Fruit fly (Drosophila melanogaster) whole organism, prepupa: ENCODE data around the gene CG5274.

ENCODE experiments used
- Blimp-1 ChIP-seq: fragments of 200-800 bp; sonication (Bioruptor generic); optimal IDR thresholded peaks from 3 replicates; lab custom pipeline; 2017; ENCODE audit warnings: missing biosample characterization, missing genetic modification characterization, mild to moderate bottlenecking, moderate library complexity, missing genetic modification reagents
- CG10631 ChIP-seq: fragments of 200-800 bp; sonication (Bioruptor generic); optimal IDR thresholded peaks from 2 replicates; lab custom pipeline; 2016; ENCODE audit warnings: missing biosample characterization, missing genetic modification characterization
- CG10669 ChIP-seq: fragments of 200-800 bp; sonication (Bioruptor generic); optimal IDR thresholded peaks from 3 replicates; lab custom pipeline; 2018; ENCODE audit warnings: missing biosample characterization, mild to moderate bottlenecking, missing genetic modification characterization, moderate library complexity
- CG11294 ChIP-seq: fragments of 200-800 bp; sonication (Bioruptor generic); IDR thresholded peaks from 2 replicates; pipeline ENCODE4 v1.3.6; 2022; ENCODE audit warnings: missing biosample characterization, missing genetic modification characterization
- CG11762 ChIP-seq: fragments of 200-800 bp; sonication (Bioruptor generic); optimal IDR thresholded peaks from 3 replicates; lab custom pipeline; 2016; ENCODE audit warnings: missing biosample characterization, missing genetic modification characterization; ENCODE audit not compliant: insufficient read depth
- CG11902 ChIP-seq: fragments of 200-800 bp; sonication (Bioruptor generic); optimal IDR thresholded peaks from 3 replicates; lab custom pipeline; 2016; ENCODE audit warnings: missing biosample characterization, missing genetic modification characterization
- CG15336 ChIP-seq: fragments of 200-800 bp; sonication (Bioruptor generic); IDR thresholded peaks from 2 replicates; pipeline ENCODE4 v1.3.6; 2022; ENCODE audit warnings: missing biosample characterization, missing genetic modification characterization
- CG16779 ChIP-seq: fragments of 200-800 bp; sonication (Bioruptor generic); optimal IDR thresholded peaks from 3 replicates; lab custom pipeline; 2017; ENCODE audit warnings: missing biosample characterization, mild to moderate bottlenecking, missing genetic modification characterization
- CG3032 ChIP-seq: fragments of 200-800 bp; optimal IDR thresholded peaks from 2 replicates; lab custom pipeline; 2019; ENCODE audit warnings: missing biosample characterization, mild to moderate bottlenecking, missing genetic modification characterization, moderate library complexity
- CG31627 ChIP-seq: fragments of 200-800 bp; sonication (Bioruptor generic); optimal IDR thresholded peaks from 3 replicates; lab custom pipeline; 2016; ENCODE audit warnings: missing biosample characterization, missing genetic modification characterization
- CG32006 ChIP-seq: fragments of 200-800 bp; sonication (Bioruptor generic); optimal IDR thresholded peaks from 3 replicates; lab custom pipeline; 2017; ENCODE audit warnings: missing biosample characterization, mild to moderate bottlenecking, missing genetic modification characterization
- CG34406 ChIP-seq: fragments of 200-800 bp; sonication (Bioruptor generic); optimal IDR thresholded peaks from 3 replicates; lab custom pipeline; 2016; ENCODE audit warnings: missing biosample characterization, missing genetic modification characterization
- CG3919 ChIP-seq: fragments of 200-800 bp; sonication (Bioruptor generic); optimal IDR thresholded peaks from 3 replicates; lab custom pipeline; 2016; ENCODE audit warnings: missing biosample characterization, missing genetic modification characterization
- CG4318 ChIP-seq: fragments of 200-800 bp; sonication (Bioruptor generic); optimal IDR thresholded peaks from 3 replicates; lab custom pipeline; 2017; ENCODE audit warnings: missing biosample characterization, mild to moderate bottlenecking, missing genetic modification characterization
- CG6163 ChIP-seq: fragments of 200-800 bp; sonication (Bioruptor generic); IDR thresholded peaks from 3 replicates; pipeline ENCODE4 v1.3.6; 2022; ENCODE audit warnings: missing biosample characterization, missing genetic modification characterization
- CG6792 ChIP-seq: fragments of 200-800 bp; sonication (Bioruptor generic); optimal IDR thresholded peaks from 3 replicates; lab custom pipeline; 2016; ENCODE audit warnings: missing biosample characterization, missing genetic modification characterization
- CG6808 ChIP-seq: fragments of 200-800 bp; sonication (Bioruptor generic); optimal IDR thresholded peaks from 3 replicates; lab custom pipeline; 2017; ENCODE audit warnings: missing biosample characterization, missing genetic modification characterization, mild to moderate bottlenecking, moderate library complexity, missing genetic modification reagents
- CG6854 ChIP-seq: fragments of 200-800 bp; sonication (Bioruptor generic); optimal IDR thresholded peaks from 2 replicates; lab custom pipeline; 2017; ENCODE audit warnings: missing biosample characterization, mild to moderate bottlenecking, missing genetic modification characterization
- CG7368 ChIP-seq: fragments of 200-800 bp; sonication (Bioruptor generic); optimal IDR thresholded peaks from 3 replicates; lab custom pipeline; 2016; ENCODE audit warnings: missing biosample characterization, missing genetic modification characterization
- CG8319 ChIP-seq: fragments of 200-800 bp; sonication (Bioruptor generic); optimal IDR thresholded peaks from 3 replicates; lab custom pipeline; 2016; ENCODE audit warnings: missing biosample characterization, missing genetic modification characterization
- CG8632 ChIP-seq: fragments of 200-800 bp; sonication (Bioruptor generic); optimal IDR thresholded peaks from 3 replicates; lab custom pipeline; 2016; ENCODE audit warnings: missing biosample characterization, missing genetic modification characterization
- CG9139 ChIP-seq: fragments of 200-800 bp; sonication (Bioruptor generic); optimal IDR thresholded peaks from 3 replicates; lab custom pipeline; 2017; ENCODE audit warnings: missing biosample characterization, mild to moderate bottlenecking, missing genetic modification characterization
- Eip78C ChIP-seq: fragments of 200-800 bp; sonication (Bioruptor generic); peaks from one replicate; lab custom pipeline; 2016; ENCODE audit warnings: missing biosample characterization, missing genetic modification characterization
- Eip93F ChIP-seq: fragments of 200-800 bp; sonication (Bioruptor generic); optimal IDR thresholded peaks from 2 replicates; lab custom pipeline; 2016; ENCODE audit warnings: missing biosample characterization, mild to moderate bottlenecking, missing genetic modification characterization
- Ets96B ChIP-seq: fragments of 200-800 bp; optimal IDR thresholded peaks from 2 replicates; lab custom pipeline; 2019; ENCODE audit warnings: missing biosample characterization, mild to moderate bottlenecking, missing genetic modification characterization, moderate library complexity
- Gug ChIP-seq: fragments of 200-800 bp; sonication (Bioruptor generic); IDR thresholded peaks from 2 replicates; pipeline ENCODE4 v1.3.6; 2022; ENCODE audit warnings: missing biosample characterization, missing genetic modification characterization
- Hr38 ChIP-seq: sonication (Bioruptor generic); optimal IDR thresholded peaks from 2 replicates; lab custom pipeline; 2016; ENCODE audit warnings: missing biosample characterization, missing genetic modification characterization
- Hr4 ChIP-seq: fragments of 200-800 bp; sonication (Bioruptor generic); optimal IDR thresholded peaks from 3 replicates; lab custom pipeline; 2016; ENCODE audit warnings: missing biosample characterization, missing genetic modification characterization
- Lpt ChIP-seq: fragments of 200-800 bp; sonication (Bioruptor generic); optimal IDR thresholded peaks from 3 replicates; lab custom pipeline; 2016; ENCODE audit warnings: missing biosample characterization, missing genetic modification characterization
- Met ChIP-seq: fragments of 200-800 bp; sonication (Bioruptor generic); optimal IDR thresholded peaks from 3 replicates; lab custom pipeline; 2016; ENCODE audit warnings: missing biosample characterization, missing genetic modification characterization
- OdsH ChIP-seq: fragments of 200-800 bp; sonication (Bioruptor generic); optimal IDR thresholded peaks from 3 replicates; lab custom pipeline; 2016; ENCODE audit warnings: missing biosample characterization, missing genetic modification characterization
- Smox ChIP-seq: fragments of 200-800 bp; sonication (Bioruptor generic); optimal IDR thresholded peaks from 3 replicates; lab custom pipeline; 2016; ENCODE audit warnings: missing biosample characterization, missing genetic modification characterization
- Sox14 ChIP-seq: fragments of 200-800 bp; sonication (Bioruptor generic); optimal IDR thresholded peaks from 3 replicates; lab custom pipeline; 2016; ENCODE audit warnings: missing biosample characterization, missing genetic modification characterization
- cyc ChIP-seq: fragments of 200-800 bp; sonication (Bioruptor generic); optimal IDR thresholded peaks from 3 replicates; lab custom pipeline; 2016; ENCODE audit warnings: missing biosample characterization, missing genetic modification characterization
- dsx ChIP-seq: fragments of 200-800 bp; optimal IDR thresholded peaks from 3 replicates; lab custom pipeline; 2019; ENCODE audit warnings: missing biosample characterization, mild to moderate bottlenecking, missing genetic modification characterization, moderate library complexity; ENCODE audit not compliant: poor library complexity, severe bottlenecking
- esn ChIP-seq: fragments of 200-800 bp; sonication (Bioruptor generic); optimal IDR thresholded peaks from 2 replicates; lab custom pipeline; 2016; ENCODE audit warnings: missing biosample characterization, mild to moderate bottlenecking, missing genetic modification characterization, moderate library complexity
- fd59A ChIP-seq: fragments of 200-800 bp; sonication (Bioruptor generic); optimal IDR thresholded peaks from 2 replicates; lab custom pipeline; 2017; ENCODE audit warnings: missing biosample characterization, mild to moderate bottlenecking, missing genetic modification characterization, missing genetic modification reagents
- fd85E ChIP-seq: fragments of 200-800 bp; sonication (Bioruptor generic); optimal IDR thresholded peaks from 3 replicates; lab custom pipeline; 2016; ENCODE audit warnings: missing biosample characterization, missing genetic modification characterization
- lz ChIP-seq: fragments of 200-800 bp; sonication (Bioruptor generic); optimal IDR thresholded peaks from 3 replicates; lab custom pipeline; 2016; ENCODE audit warnings: missing biosample characterization, missing genetic modification characterization
- salr ChIP-seq, 2 experiments: fragments of 200-800 bp; sonication (Bioruptor generic); optimal IDR thresholded peaks; 3 replicates each; lab custom pipeline; 2016 to 2018; ENCODE audit warnings: missing biosample characterization in 2 of 2, missing genetic modification characterization in 2 of 2, mild to moderate bottlenecking in 1 of 2
- spab ChIP-seq: fragments of 200-800 bp; sonication (Bioruptor generic); optimal IDR thresholded peaks from 2 replicates; lab custom pipeline; 2017; ENCODE audit warnings: missing biosample characterization, mild to moderate bottlenecking, missing genetic modification characterization, missing genetic modification reagents
- ss ChIP-seq, 2 experiments: fragments of 200-800 bp; sonication (Bioruptor generic); optimal IDR thresholded peaks; 2 replicates in 1 of 2; 3 replicates in 1 of 2; lab custom pipeline; 2017 to 2018; ENCODE audit warnings: mild to moderate bottlenecking in 2 of 2, missing biosample characterization in 2 of 2, missing genetic modification characterization in 2 of 2, moderate library complexity in 1 of 2
- svp ChIP-seq: fragments of 200-800 bp; sonication (Bioruptor generic); peaks from one replicate; lab custom pipeline; 2016; ENCODE audit warnings: missing biosample characterization, missing genetic modification characterization
- topi ChIP-seq: fragments of 200-800 bp; sonication (Bioruptor generic); optimal IDR thresholded peaks from 3 replicates; lab custom pipeline; 2016; ENCODE audit warnings: missing biosample characterization, missing genetic modification characterization
- vri ChIP-seq: fragments of 200-800 bp; sonication (Bioruptor generic); optimal IDR thresholded peaks from 3 replicates; lab custom pipeline; 2016; ENCODE audit warnings: missing biosample characterization, mild to moderate bottlenecking, missing genetic modification characterization

CG5274 gene

DNA sequence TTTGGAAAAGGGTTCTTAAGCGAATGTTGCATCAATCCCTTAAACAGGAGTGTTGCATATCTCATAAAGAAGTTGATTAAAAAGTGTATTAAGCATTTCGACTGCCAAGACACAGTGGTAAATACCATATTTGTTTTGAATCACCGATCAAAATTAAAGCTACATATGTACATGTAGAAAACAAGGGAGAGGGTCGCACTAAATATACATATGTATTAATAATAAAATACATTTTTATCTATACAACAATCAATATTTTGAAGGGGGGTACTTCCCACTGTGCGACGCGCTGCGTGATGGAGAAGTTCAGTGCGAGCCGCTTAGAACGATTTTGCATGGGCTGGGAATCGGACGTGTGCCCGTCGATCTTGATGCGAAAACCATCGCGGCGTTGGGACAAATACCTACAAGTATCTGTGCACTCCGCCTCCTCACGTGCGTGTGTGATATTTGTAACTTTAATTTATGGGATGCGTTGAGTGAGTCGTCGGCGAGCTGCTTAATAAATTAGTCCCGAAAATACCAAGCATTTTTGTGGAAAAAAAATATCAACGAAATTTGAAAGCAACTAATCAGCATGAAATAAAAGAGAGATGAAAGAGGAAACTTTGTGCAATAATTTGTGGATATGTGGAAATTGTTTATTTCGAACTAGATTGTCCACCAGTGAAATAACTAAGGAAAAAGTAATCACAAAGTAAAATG lies 17.5 kb upstream of the CG5274 start (continued):
- TF ChIP-seq ss (GFP tag; optimal IDR thresholded peaks at IDR 0.05; lab: Kevin White, UChicago), result peak; percentile 58 to 73
- peak; percentile 93 for TF ChIP-seq CG8632 (GFP tag; lab: Kevin White, UChicago)
- TF ChIP-seq CG15336 (GFP tag; lab: Robert Waterston, UW), result peak; percentile 89
- peak; percentile 82 for TF ChIP-seq Lpt (GFP tag; lab: Kevin White, UChicago)
- peak; percentile 89 for TF ChIP-seq CG7368 (GFP tag; lab: Kevin White, UChicago)
- peak; percentile 94 for TF ChIP-seq CG3919 (GFP tag; lab: Kevin White, UChicago)
- TF ChIP-seq CG11902 (GFP tag; lab: Kevin White, UChicago), result peak; percentile 80
- TF ChIP-seq CG34406 (GFP tag; lab: Kevin White, UChicago), result peak; percentile 91
- peak; percentile 85 for TF ChIP-seq CG10669 (GFP tag; lab: Kevin White, UChicago)
- peak; percentile 76 for TF ChIP-seq CG6808
- peak; percentile 81 for TF ChIP-seq CG4318 (GFP tag; lab: Kevin White, UChicago)
- TF ChIP-seq esn (GFP tag; lab: Kevin White, UChicago), result peak; percentile 93
- peak; percentile 81 for TF ChIP-seq cyc
- TF ChIP-seq Blimp-1 (GFP tag; lab: Kevin White, UChicago), result peak; percentile 72
- TF ChIP-seq CG10631 (GFP tag; lab: Kevin White, UChicago), result peak; percentile 88
- TF ChIP-seq svp, result peak; percentile 96
- peak; percentile 87 for TF ChIP-seq Met
- TF ChIP-seq Hr4 (GFP tag; lab: Kevin White, UChicago), result peak; percentile 77
- TF ChIP-seq dsx (GFP tag; lab: Kevin White, UChicago), result peak; percentile 77
- TF ChIP-seq CG11294 (GFP tag; lab: Robert Waterston, UW), result peak; percentile 80
- TF ChIP-seq vri, result peak; percentile 82
- peak; percentile 71 for TF ChIP-seq fd85E (GFP tag; lab: Kevin White, UChicago)
- no peak for TF ChIP-seq Hr38
- peak; percentile 68 to 91 for TF ChIP-seq salr (GFP tag; optimal IDR thresholded peaks at IDR 0.05; lab: Kevin White, UChicago)
- peak; percentile 94 for TF ChIP-seq OdsH (GFP tag; lab: Kevin White, UChicago)
- peak; percentile 86 for TF ChIP-seq Sox14 (GFP tag; lab: Kevin White, UChicago)
- peak; percentile 89 for TF ChIP-seq CG6792 (GFP tag; lab: Kevin White, UChicago)
- TF ChIP-seq topi, result peak; percentile 91
- peak; percentile 80 for TF ChIP-seq spab

DNA sequence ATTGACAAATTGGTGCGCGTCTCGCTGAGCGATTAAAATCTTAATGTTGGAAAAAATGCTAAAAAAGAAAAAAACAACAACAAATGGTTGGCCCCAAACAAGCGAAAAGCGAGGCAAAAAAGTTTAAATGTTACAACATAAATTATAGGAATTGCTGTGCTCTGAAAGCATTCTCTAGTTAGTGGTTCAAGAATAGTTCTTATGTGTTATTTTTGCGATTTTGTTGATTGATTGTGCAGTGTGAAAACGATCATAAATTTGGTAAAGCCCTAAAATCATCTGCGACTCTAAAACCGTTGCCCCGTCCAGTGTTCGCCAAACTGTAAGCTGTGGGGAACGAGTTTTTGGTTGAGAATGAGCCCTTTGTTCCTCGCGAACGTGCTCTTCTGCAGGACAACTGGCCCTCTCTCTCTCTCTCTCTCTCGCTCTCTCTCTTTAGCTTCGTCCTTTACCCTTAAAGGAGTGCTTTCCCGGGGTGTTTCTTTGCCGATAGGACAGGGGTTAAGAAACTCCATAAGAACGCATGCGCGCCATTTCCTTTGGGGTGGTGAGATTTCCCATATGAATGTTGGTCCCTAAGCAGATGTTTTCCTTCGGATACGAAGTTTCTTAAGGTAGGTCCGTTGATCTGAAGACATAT lies 15.3 kb upstream of the CG5274 start:
- TF ChIP-seq Sox14 (GFP tag; lab: Kevin White, UChicago), result no peak
- peak; percentile 38 for TF ChIP-seq Eip78C (GFP tag; lab: Kevin White, UChicago)

DNA sequence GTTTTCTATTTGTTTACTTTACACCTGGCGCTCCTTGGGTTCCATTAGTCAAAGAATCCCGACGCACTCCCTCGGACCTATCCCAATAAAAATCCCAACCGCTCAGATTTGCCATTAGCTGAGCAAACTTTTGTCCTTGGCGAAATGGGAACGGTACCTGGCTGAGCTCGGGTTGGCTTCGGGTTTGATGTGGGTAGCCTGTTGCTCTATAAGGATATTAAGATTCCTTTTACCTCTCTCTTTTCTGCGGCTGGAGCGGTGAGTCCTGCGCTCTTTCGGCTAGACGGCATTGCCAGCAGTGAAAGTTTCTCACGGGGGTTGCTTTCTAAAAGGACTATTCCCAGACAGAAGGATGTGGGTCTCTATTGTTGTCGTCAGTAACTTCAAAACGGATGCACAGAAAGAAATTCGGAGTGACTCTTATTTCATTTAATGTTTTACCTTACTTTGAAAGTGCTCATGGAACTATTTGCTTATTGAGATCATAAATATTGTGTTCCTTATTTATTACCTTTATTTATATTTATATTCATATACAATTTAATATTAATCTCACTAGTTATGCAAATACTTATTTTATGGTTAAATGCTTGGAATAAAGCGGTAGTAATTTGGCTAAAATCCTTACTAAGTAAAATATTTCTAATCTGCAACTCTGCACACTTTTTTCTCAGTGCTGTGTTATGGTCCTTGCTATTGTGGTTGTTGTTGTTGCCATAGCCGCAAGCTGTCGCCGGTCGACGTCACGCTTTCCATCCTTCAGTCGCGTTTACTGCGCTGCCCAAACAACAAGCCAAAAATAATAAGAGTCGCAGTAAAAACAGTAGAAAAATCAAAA lies 14.4 kb upstream of the CG5274 start, which contains the start of gene CG5910:
Gene CG5910 (plus strand): TSS at position 788 of the 838 bp plus-strand sequence.
- TF ChIP-seq Ets96B (tag; lab: Kevin White, UChicago), result peak; percentile 89
- TF ChIP-seq CG6163 (GFP tag; lab: Robert Waterston, UW), result peak; percentile 61; the same call in 1 of the 3 replicates
- peak; percentile 27 for TF ChIP-seq CG31627
- TF ChIP-seq fd59A (GFP tag; lab: Kevin White, UChicago), result peak; percentile 64
- no peak for TF ChIP-seq CG32006
- TF ChIP-seq Gug, result no peak
- no peak for TF ChIP-seq Met
- TF ChIP-seq CG6854 (GFP tag; lab: Kevin White, UChicago), result peak; percentile 57
- TF ChIP-seq CG11294 (GFP tag; lab: Robert Waterston, UW), result peak; percentile 18; the same call in 1 of the 2 replicates
- peak; percentile 37 for TF ChIP-seq lz (GFP tag; lab: Kevin White, UChicago)
- no peak for TF ChIP-seq CG9139 (GFP tag; lab: Kevin White, UChicago)
- TF ChIP-seq Smox (GFP tag; lab: Kevin White, UChicago), result no peak
- TF ChIP-seq CG16779 (tag; lab: Kevin White, UChicago), result no peak
- TF ChIP-seq ss (GFP tag; optimal IDR thresholded peaks at IDR 0.05; lab: Kevin White, UChicago), result no peak
- no peak for TF ChIP-seq Eip93F (GFP tag; lab: Kevin White, UChicago)
- peak; percentile 86 for TF ChIP-seq CG3032
- no peak for TF ChIP-seq CG8319 (GFP tag; lab: Kevin White, UChicago)
- no peak for TF ChIP-seq CG7368 (GFP tag; lab: Kevin White, UChicago)
- peak; percentile 41 for TF ChIP-seq CG11762 (GFP tag; lab: Kevin White, UChicago)
